Fruit fly (Drosophila melanogaster): ENCODE data around the gene Lamtor4.

DNA sequence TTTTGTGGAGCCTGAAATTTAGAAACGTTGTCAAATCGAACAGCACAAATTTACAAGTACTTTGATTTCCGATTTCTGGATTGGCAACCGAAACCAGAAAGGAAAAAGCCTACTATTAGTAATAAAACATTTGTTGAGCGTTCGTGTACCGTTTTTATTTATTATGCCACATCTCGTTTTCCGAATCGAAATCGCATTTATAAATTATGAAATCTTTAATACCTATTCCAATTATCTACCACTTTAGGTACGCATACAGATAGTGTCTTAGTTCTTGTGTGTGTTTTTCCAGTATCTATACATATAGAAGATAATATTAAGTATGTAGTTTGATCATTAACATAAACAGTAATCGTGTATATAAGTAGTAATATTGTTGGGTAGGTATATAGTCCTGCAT is 13.1 kb downstream of the Lamtor4 start, which contains the start of gene mge:
- TF ChIP-seq CG8319 (GFP tag; optimal IDR thresholded peaks at IDR 0.05) (no peak), salr (GFP tag; optimal IDR thresholded peaks at IDR 0.05) (no peak), CG4318 (GFP tag; optimal IDR thresholded peaks at IDR 0.05) (no peak), Sox15 (GFP tag; optimal IDR thresholded peaks at IDR 0.05) (no peak), fd59A (GFP tag; optimal IDR thresholded peaks at IDR 0.05) (no peak), CG6854 (GFP tag; optimal IDR thresholded peaks at IDR 0.05) (no peak), Smox (GFP tag; optimal IDR thresholded peaks at IDR 0.05) (no peak), CG34406 (GFP tag; optimal IDR thresholded peaks at IDR 0.05) (no peak), Hr39 (GFP tag; optimal IDR thresholded peaks at IDR 0.05) (no peak), Lpt (GFP tag; optimal IDR thresholded peaks at IDR 0.05) (no peak), CG11762 (GFP tag; optimal IDR thresholded peaks at IDR 0.05; ENCODE audit: insufficient read depth) (no peak)
